Fruit fly (Drosophila melanogaster): ENCODE measurements around the gene ChLD3.

DNA sequence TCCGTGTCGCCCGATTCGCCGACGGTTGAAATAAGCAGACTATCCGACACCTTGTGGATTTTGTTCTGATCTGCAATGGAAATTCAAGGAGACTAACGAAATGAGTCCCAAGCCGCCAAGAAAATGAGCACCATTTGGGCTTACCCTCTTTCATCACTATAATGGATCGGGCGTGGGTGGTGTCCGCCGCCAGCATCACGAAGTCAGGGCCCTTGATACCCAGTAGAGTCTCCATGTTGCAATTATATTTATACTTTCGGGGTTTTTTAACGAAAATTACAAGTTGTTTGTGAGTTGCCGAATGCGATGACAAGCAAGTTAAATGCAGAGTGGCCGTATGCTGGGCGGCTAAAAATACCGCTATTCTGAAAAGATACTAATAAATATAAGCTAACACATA, 6.9 kb upstream of the ChLD3 start, which contains the start of gene Prosbeta4:
- no peak for TF ChIP-seq svp (GFP tag)
- no peak for TF ChIP-seq dsx (GFP tag; optimal IDR thresholded peaks at IDR 0.05; ENCODE audit: poor library complexity, severe bottlenecking)
- no peak for TF ChIP-seq ss (GFP tag; optimal IDR thresholded peaks at IDR 0.05)
